Worm (Caenorhabditis elegans): ENCODE measurements around the gene fbxa-73.

Gene fbxa-73

DNA sequence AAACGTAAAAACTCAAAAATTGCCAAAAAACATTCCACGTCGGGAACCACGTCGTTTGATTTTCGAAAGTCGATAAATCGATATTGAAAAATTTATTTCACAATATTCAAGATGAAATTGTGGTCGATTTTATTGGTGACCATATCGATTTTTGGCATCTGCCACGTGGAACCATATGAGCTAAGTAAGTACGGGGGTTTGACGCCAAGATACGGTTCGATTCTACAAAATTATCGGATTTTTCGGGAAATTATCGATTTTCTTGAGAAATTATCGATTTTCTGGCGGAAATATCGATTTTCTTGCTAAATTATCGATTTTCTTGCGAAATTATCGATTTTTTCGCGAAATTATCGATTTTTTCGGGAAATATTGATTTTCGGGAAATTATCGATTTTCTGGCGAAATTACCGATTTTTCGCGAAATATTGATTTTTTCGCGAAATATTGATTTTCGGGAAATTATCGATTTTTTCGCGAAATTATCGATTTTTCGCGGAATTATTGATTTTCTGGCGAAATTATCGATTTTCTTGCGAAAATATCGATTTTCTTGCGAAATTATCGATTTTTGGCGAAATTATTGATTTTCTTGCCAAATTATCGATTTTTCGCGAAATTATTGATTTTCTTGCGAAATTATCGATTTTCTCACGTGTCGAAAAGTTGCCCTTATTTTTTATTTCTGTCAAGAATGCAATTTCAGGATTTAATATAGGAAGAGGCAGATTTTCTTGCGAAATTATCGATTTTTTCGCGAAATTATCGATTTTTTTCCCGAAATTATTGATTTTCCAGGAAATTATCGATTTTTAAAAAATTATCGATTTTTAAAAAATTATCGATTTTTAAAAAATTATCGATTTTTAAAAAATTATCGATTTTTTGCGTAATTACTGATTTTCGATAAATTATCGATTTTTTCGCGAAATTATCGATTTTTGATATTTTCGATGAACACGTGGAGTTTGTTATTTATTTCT lies 29.0 kb downstream of the fbxa-73 start, which contains the start of gene Y54F10BM.3:
Gene Y54F10BM.3 (plus strand): TSS at position 51 of the 983 bp plus-strand sequence.
- no peak for TF ChIP-seq pes-1 (GFP tag; IDR thresholded peaks at IDR 0.05)
- TF ChIP-seq B0310.2 (tag; optimal IDR thresholded peaks at IDR 0.05), result no peak
- no peak for TF ChIP-seq scrt-1 (GFP tag; IDR thresholded peaks at IDR 0.05)
- no peak for TF ChIP-seq flt-1 (GFP tag; IDR thresholded peaks at IDR 0.05)
- TF ChIP-seq ceh-36 (tag; optimal IDR thresholded peaks at IDR 0.05), result no peak
- no peak for TF ChIP-seq ets-7 (tag; optimal IDR thresholded peaks at IDR 0.05)
- no peak for TF ChIP-seq F13C5.2 (tag; optimal IDR thresholded peaks at IDR 0.05)
- no peak for TF ChIP-seq sea-1 (GFP tag; conservative IDR thresholded peaks at IDR 0.05)
- no peak for TF ChIP-seq ceh-13 (GFP tag; optimal IDR thresholded peaks at IDR 0.05)
- TF ChIP-seq tra-4 (tag; optimal IDR thresholded peaks at IDR 0.05), result no peak
- no peak for TF ChIP-seq ama-1 (optimal IDR thresholded peaks at IDR 0.05)

DNA sequence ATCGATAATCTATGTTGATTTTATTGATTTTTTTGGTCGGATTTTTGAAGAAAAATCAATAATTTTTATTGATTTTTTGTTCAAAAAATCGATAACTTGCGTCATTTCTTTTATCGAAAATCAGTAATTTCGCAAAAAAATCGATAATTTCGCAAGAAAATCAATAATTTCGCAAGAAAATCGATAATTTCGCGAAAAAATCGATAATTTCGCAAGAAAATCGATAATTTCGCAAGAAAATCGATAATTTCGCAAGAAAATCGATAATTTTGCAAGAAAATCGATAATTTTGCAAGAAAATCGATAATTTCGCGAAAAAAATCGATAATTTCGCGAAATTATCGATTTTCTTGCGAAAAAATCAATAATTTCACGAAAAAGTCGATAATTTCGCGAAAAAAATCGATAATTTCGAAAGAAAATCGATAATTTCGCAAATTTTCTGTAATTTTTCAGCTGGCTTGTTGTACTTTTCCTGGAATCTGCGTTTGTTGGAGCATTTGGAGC lies 30.1 kb downstream of the fbxa-73 start:
- no peak for TF ChIP-seq aly-1 (tag; optimal IDR thresholded peaks at IDR 0.05)
- no peak for TF ChIP-seq tra-4 (tag; optimal IDR thresholded peaks at IDR 0.05)
- no peak for TF ChIP-seq pes-1 (GFP tag; IDR thresholded peaks at IDR 0.05)
- TF ChIP-seq hmbx-1 (tag; optimal IDR thresholded peaks at IDR 0.05), result no peak
- no peak for TF ChIP-seq ets-7 (tag; optimal IDR thresholded peaks at IDR 0.05)
- TF ChIP-seq tbx-37 (GFP tag; conservative IDR thresholded peaks at IDR 0.05), result no peak
- TF ChIP-seq B0310.2 (tag; optimal IDR thresholded peaks at IDR 0.05), result no peak
- TF ChIP-seq F13C5.2 (tag; optimal IDR thresholded peaks at IDR 0.05), result no peak
- no peak for TF ChIP-seq ceh-13 (GFP tag; optimal IDR thresholded peaks at IDR 0.05)
- no peak for TF ChIP-seq sea-1 (GFP tag; conservative IDR thresholded peaks at IDR 0.05)
- TF ChIP-seq tbx-11 (GFP tag; IDR thresholded peaks at IDR 0.05), result no peak
- no peak for TF ChIP-seq hnd-1 (tag; optimal IDR thresholded peaks at IDR 0.05)
- no peak for TF ChIP-seq ama-1 (optimal IDR thresholded peaks at IDR 0.05)
- no peak for TF ChIP-seq scrt-1 (GFP tag; IDR thresholded peaks at IDR 0.05)
- TF ChIP-seq flt-1 (GFP tag; IDR thresholded peaks at IDR 0.05), result no peak
- no peak for TF ChIP-seq ceh-36 (tag; optimal IDR thresholded peaks at IDR 0.05)
- TF ChIP-seq hmg-4 (GFP tag; optimal IDR thresholded peaks at IDR 0.05), result no peak

- TF ChIP-seq tbx-11 (GFP tag; IDR thresholded peaks at IDR 0.05) (no peak), tbx-37 (GFP tag; conservative IDR thresholded peaks at IDR 0.05) (no peak), B0310.2 (tag; optimal IDR thresholded peaks at IDR 0.05) (no peak), aly-1 (tag; optimal IDR thresholded peaks at IDR 0.05) (no peak), sea-1 (GFP tag; conservative IDR thresholded peaks at IDR 0.05) (no peak), F13C5.2 (tag; optimal IDR thresholded peaks at IDR 0.05) (no peak), ama-1 (optimal IDR thresholded peaks at IDR 0.05) (no peak), hmg-4 (GFP tag; optimal IDR thresholded peaks at IDR 0.05) (no peak), pes-1 (GFP tag; IDR thresholded peaks at IDR 0.05) (no peak), tra-4 (tag; optimal IDR thresholded peaks at IDR 0.05) (no peak), hnd-1 (tag; optimal IDR thresholded peaks at IDR 0.05) (no peak)
These were observed 35.0 kb downstream of the fbxa-73 start for ce11 chrIII:2288261-2288660.

DNA sequence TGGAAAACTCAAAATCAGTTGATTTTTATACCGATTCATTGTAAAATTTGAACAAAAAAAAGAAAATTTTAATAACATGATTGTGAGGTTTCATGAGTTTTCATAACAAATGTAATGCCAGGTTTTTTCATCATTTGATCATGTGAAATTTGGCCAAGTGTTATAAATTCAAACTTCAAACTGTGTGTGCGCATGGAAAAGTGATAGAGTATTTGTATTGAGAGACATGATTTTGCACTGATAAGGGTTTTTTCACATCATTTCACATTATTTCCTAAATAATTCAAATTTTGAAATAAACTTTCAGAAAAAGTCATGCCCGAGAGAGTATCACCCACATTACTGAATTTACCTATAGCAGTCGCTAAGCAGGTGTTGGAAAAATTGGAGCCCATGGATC lies 37.9 kb downstream of the fbxa-73 start, which contains the start of gene fbxa-219:
Gene fbxa-219 (plus strand): TSS at position 277 of the 400 bp plus-strand sequence.
- TF ChIP-seq flt-1 (GFP tag; IDR thresholded peaks at IDR 0.05) (no peak), ama-1 (optimal IDR thresholded peaks at IDR 0.05) (no peak), tra-4 (tag; optimal IDR thresholded peaks at IDR 0.05) (no peak)

DNA sequence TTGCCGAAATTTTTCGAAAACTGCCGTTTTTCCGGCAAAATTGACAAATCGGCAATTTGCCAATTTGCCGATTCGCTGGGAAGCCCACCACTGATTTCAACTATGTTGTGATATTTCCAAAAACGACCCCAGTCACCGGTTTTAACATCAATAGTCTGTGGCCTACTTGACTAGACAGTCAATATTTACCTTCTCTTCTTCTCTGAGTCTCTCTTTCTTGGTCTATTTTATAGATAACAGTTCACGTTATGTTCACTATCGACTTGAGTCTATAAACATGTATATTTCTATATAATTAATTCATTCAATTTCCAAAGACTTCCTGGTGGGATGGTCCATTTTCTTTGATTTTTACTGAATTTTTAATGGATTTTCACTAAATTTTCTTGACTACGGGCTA lies 41.5 kb downstream of the fbxa-73 start:
- no peak for TF ChIP-seq B0310.2 (tag; optimal IDR thresholded peaks at IDR 0.05)
- no peak for TF ChIP-seq tbx-37 (GFP tag; conservative IDR thresholded peaks at IDR 0.05)
- no peak for TF ChIP-seq hmg-4 (GFP tag; optimal IDR thresholded peaks at IDR 0.05)
- TF ChIP-seq sea-1 (GFP tag; conservative IDR thresholded peaks at IDR 0.05), result no peak
- no peak for TF ChIP-seq aly-1 (tag; optimal IDR thresholded peaks at IDR 0.05)
- TF ChIP-seq tra-4 (tag; optimal IDR thresholded peaks at IDR 0.05), result no peak
- no peak for TF ChIP-seq tbx-11 (GFP tag; IDR thresholded peaks at IDR 0.05)
- no peak for TF ChIP-seq ceh-36 (tag; optimal IDR thresholded peaks at IDR 0.05)
- no peak for TF ChIP-seq ama-1 (optimal IDR thresholded peaks at IDR 0.05)
- no peak for TF ChIP-seq flt-1 (GFP tag; IDR thresholded peaks at IDR 0.05)
- TF ChIP-seq hmbx-1 (tag; optimal IDR thresholded peaks at IDR 0.05), result no peak
- no peak for TF ChIP-seq scrt-1 (GFP tag; IDR thresholded peaks at IDR 0.05)
- no peak for TF ChIP-seq pes-1 (GFP tag; IDR thresholded peaks at IDR 0.05)
- no peak for TF ChIP-seq ceh-13 (GFP tag; optimal IDR thresholded peaks at IDR 0.05)
- no peak for TF ChIP-seq hnd-1 (tag; optimal IDR thresholded peaks at IDR 0.05)
- no peak for TF ChIP-seq ets-7 (tag; optimal IDR thresholded peaks at IDR 0.05)
- no peak for TF ChIP-seq F13C5.2 (tag; optimal IDR thresholded peaks at IDR 0.05)

ce11 chrIII:2304149-2304548 lies 50.9 kb downstream of the fbxa-73 start:
- TF ChIP-seq pes-1 (GFP tag; IDR thresholded peaks at IDR 0.05) (no peak), ama-1 (optimal IDR thresholded peaks at IDR 0.05) (no peak)
